Worm (Caenorhabditis elegans): ENCODE measurements around the gene ocam-1.

Gene ocam-1

ce11 chrV:14162959-14163548 lies 4.5 kb downstream of the ocam-1 start, which contains the start of gene srd-26:
TSS of gene srd-26 (minus strand) at chrV:14163009.
- TF ChIP-seq ref-1 (GFP tag; conservative IDR thresholded peaks at IDR 0.05) (no peak), ztf-29 (GFP tag; IDR thresholded peaks at IDR 0.05) (no peak), cog-1 (tag; optimal IDR thresholded peaks at IDR 0.05) (no peak), med-1 (GFP tag; optimal IDR thresholded peaks at IDR 0.05; ENCODE audit: insufficient read depth) (no peak), tab-1 (GFP tag; IDR thresholded peaks at IDR 0.05) (no peak), ztf-23 (GFP tag; IDR thresholded peaks at IDR 0.05) (no peak), T22C8.4 (GFP tag; IDR thresholded peaks at IDR 0.05) (no peak), klf-2 (GFP tag; conservative IDR thresholded peaks at IDR 0.05) (no peak), flt-1 (GFP tag; IDR thresholded peaks at IDR 0.05) (no peak)

DNA sequence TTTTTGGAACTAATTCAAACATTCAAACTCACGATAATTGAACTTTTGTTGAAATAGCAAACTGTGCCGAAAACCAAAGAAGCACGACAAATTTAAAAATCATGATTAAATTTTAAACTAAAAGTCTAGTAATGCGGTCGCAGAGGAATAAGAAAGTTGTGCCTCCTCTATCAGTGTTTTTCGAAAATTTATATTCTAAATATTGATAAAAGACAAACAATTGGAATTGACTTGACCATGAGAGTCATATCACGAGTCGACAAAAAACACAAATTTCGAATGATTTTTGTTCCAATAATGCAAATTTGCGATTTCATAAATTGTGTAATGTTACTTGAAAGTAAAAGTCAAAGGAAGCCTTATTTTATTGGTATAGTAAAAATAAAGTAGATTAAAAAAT lies 6.8 kb downstream of the ocam-1 start, which contains the start of gene cest-1.2:
cest-1.2 (minus strand) TSS at position 165 of the 400 bp plus-strand sequence.
- TF ChIP-seq klf-2 (GFP tag; conservative IDR thresholded peaks at IDR 0.05) (no peak), ztf-29 (GFP tag; IDR thresholded peaks at IDR 0.05) (no peak), flt-1 (GFP tag; IDR thresholded peaks at IDR 0.05) (no peak), T22C8.4 (GFP tag; IDR thresholded peaks at IDR 0.05) (no peak), tab-1 (GFP tag; IDR thresholded peaks at IDR 0.05) (no peak), ztf-23 (GFP tag; IDR thresholded peaks at IDR 0.05) (no peak), med-1 (GFP tag; optimal IDR thresholded peaks at IDR 0.05; ENCODE audit: insufficient read depth) (no peak), ref-1 (GFP tag; conservative IDR thresholded peaks at IDR 0.05) (no peak), cog-1 (tag; optimal IDR thresholded peaks at IDR 0.05) (no peak)

ce11 chrV:14156468-14156867 lies 11.1 kb downstream of the ocam-1 start, which contains the start of gene AH10.2:
TSS of gene AH10.2 (plus strand) at chrV:14156768.
- TF ChIP-seq ztf-29 (GFP tag; IDR thresholded peaks at IDR 0.05): no peak
- no peak for TF ChIP-seq klf-2 (GFP tag; conservative IDR thresholded peaks at IDR 0.05)
- TF ChIP-seq cog-1 (tag; optimal IDR thresholded peaks at IDR 0.05): no peak
- no peak for TF ChIP-seq ztf-23 (GFP tag; IDR thresholded peaks at IDR 0.05)
- no peak for TF ChIP-seq T22C8.4 (GFP tag; IDR thresholded peaks at IDR 0.05)
- TF ChIP-seq flt-1 (GFP tag; IDR thresholded peaks at IDR 0.05): no peak
- TF ChIP-seq med-1 (GFP tag; optimal IDR thresholded peaks at IDR 0.05; ENCODE audit: insufficient read depth): no peak
- TF ChIP-seq tab-1 (GFP tag; IDR thresholded peaks at IDR 0.05): no peak
- TF ChIP-seq ref-1 (GFP tag; conservative IDR thresholded peaks at IDR 0.05): no peak

- TF ChIP-seq med-1 (GFP tag; optimal IDR thresholded peaks at IDR 0.05; ENCODE audit: insufficient read depth): no peak
- TF ChIP-seq ref-1 (GFP tag; conservative IDR thresholded peaks at IDR 0.05): no peak
- no peak for TF ChIP-seq T22C8.4 (GFP tag; IDR thresholded peaks at IDR 0.05)
- TF ChIP-seq cog-1 (tag; optimal IDR thresholded peaks at IDR 0.05): peak; percentile 5
- no peak for TF ChIP-seq klf-2 (GFP tag; conservative IDR thresholded peaks at IDR 0.05)
- no peak for TF ChIP-seq ztf-29 (GFP tag; IDR thresholded peaks at IDR 0.05)
These were observed 13.9 kb downstream of the ocam-1 start for ce11 chrV:14153615-14154014.

ce11 chrV:14150966-14151365 lies 16.6 kb downstream of the ocam-1 start:
- no peak for TF ChIP-seq ztf-29 (GFP tag; IDR thresholded peaks at IDR 0.05)
- TF ChIP-seq flt-1 (GFP tag; IDR thresholded peaks at IDR 0.05): no peak
- no peak for TF ChIP-seq ztf-23 (GFP tag; IDR thresholded peaks at IDR 0.05)

- no peak for TF ChIP-seq ref-1 (GFP tag; conservative IDR thresholded peaks at IDR 0.05)
- TF ChIP-seq ztf-23 (GFP tag; IDR thresholded peaks at IDR 0.05): no peak
- no peak for TF ChIP-seq tab-1 (GFP tag; IDR thresholded peaks at IDR 0.05)
- no peak for TF ChIP-seq klf-2 (GFP tag; conservative IDR thresholded peaks at IDR 0.05)
- TF ChIP-seq med-1 (GFP tag; optimal IDR thresholded peaks at IDR 0.05; ENCODE audit: insufficient read depth): no peak
- TF ChIP-seq T22C8.4 (GFP tag; IDR thresholded peaks at IDR 0.05): no peak
- TF ChIP-seq flt-1 (GFP tag; IDR thresholded peaks at IDR 0.05): no peak
- TF ChIP-seq ztf-29 (GFP tag; IDR thresholded peaks at IDR 0.05): no peak
- TF ChIP-seq cog-1 (tag; optimal IDR thresholded peaks at IDR 0.05): no peak
These were observed 18.4 kb downstream of the ocam-1 start for ce11 chrV:14149125-14149524.

ce11 chrV:14147114-14147513 lies 20.4 kb downstream of the ocam-1 start:
- TF ChIP-seq cog-1 (tag; optimal IDR thresholded peaks at IDR 0.05) (no peak), ref-1 (GFP tag; conservative IDR thresholded peaks at IDR 0.05) (no peak), med-1 (GFP tag; optimal IDR thresholded peaks at IDR 0.05; ENCODE audit: insufficient read depth) (no peak), tab-1 (GFP tag; IDR thresholded peaks at IDR 0.05) (no peak), T22C8.4 (GFP tag; IDR thresholded peaks at IDR 0.05) (no peak), ztf-23 (GFP tag; IDR thresholded peaks at IDR 0.05) (no peak), ztf-29 (GFP tag; IDR thresholded peaks at IDR 0.05) (no peak), flt-1 (GFP tag; IDR thresholded peaks at IDR 0.05) (no peak), klf-2 (GFP tag; conservative IDR thresholded peaks at IDR 0.05) (no peak)

DNA sequence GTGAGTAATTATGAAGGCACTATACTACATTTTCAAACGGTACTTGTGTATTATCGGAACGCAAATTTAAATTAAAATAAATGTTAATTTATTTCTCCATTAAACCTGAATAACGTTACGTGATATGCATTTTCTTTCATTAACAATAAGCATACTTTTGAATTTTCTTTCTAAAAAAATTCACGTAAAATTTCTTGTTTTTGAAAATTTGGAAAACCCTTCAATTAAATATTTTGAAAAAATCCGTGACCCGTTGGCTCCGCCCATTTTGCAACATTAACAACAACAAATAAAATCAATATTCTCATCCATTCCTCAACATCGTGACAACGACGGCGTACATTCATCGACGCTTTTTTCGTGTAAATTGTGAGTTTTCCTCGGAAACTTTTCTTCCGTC lies 21.3 kb downstream of the ocam-1 start, which contains the start of gene acs-10:
acs-10 (plus strand) TSS at position 301 of the 400 bp plus-strand sequence.
- no peak for TF ChIP-seq klf-2 (GFP tag; conservative IDR thresholded peaks at IDR 0.05)

DNA sequence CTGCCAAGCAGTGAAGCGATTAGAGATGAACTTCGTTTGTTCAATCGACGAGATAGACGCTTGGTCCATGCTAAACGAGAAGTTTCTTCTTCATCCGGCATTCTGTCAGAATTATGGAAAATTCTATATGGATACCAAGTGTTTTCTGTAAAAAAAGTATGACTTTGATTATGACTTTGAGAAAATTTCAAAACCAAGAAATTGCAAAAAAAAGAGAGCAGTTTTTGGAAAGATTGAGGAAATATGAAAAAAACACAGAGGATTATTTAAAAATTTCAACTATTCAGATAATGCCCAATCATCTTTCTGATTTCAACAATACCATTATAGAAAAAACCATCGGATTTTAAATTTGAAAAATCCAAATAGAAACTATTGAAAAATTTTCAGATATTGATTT lies 22.3 kb downstream of the ocam-1 start, which contains the start of gene par-1:
par-1 (minus strand) TSS at position 101 of the 400 bp plus-strand sequence.
- TF ChIP-seq klf-2 (GFP tag; conservative IDR thresholded peaks at IDR 0.05) (no peak), ref-1 (GFP tag; conservative IDR thresholded peaks at IDR 0.05) (no peak), ztf-29 (GFP tag; IDR thresholded peaks at IDR 0.05) (no peak), cog-1 (tag; optimal IDR thresholded peaks at IDR 0.05) (no peak), T22C8.4 (GFP tag; IDR thresholded peaks at IDR 0.05) (no peak), med-1 (GFP tag; optimal IDR thresholded peaks at IDR 0.05; ENCODE audit: insufficient read depth) (no peak), ztf-23 (GFP tag; IDR thresholded peaks at IDR 0.05) (no peak), tab-1 (GFP tag; IDR thresholded peaks at IDR 0.05) (no peak), flt-1 (GFP tag; IDR thresholded peaks at IDR 0.05) (no peak)

ce11 chrV:14143634-14144033 lies 23.9 kb downstream of the ocam-1 start:
- no peak for TF ChIP-seq klf-2 (GFP tag; conservative IDR thresholded peaks at IDR 0.05)

Data from whole organism, midembryonic.